Worm (Caenorhabditis elegans) whole organism, L2 larva: ENCODE data around the gene clec-164.

Experiments
- F13H6.1 ChIP-seq: sonication (generic microtip); optimal IDR thresholded peaks from 2 replicates; lab custom pipeline; 2016; ENCODE audit warnings: missing genetic modification characterization, missing compliant biosample characterization
- Y55F3AM.14 ChIP-seq: fragments of 200-800 bp; sonication (Bioruptor generic); optimal IDR thresholded peaks from 2 replicates; lab custom pipeline; 2018; ENCODE audit warnings: mild to moderate bottlenecking, missing genetic modification characterization, missing compliant biosample characterization
- ZK546.5 ChIP-seq: sonication (generic microtip); optimal IDR thresholded peaks from 2 replicates; lab custom pipeline; 2017; ENCODE audit warnings: missing biosample characterization, missing genetic modification characterization
- alr-1 ChIP-seq: fragments of 150-350 bp; optimal IDR thresholded peaks from 2 replicates; lab custom pipeline; 2014; ENCODE audit warnings: missing biosample characterization, missing genetic modification characterization
- ceh-16 ChIP-seq: fragments of 150-350 bp; optimal IDR thresholded peaks from 2 replicates; lab custom pipeline; 2014; ENCODE audit warnings: missing biosample characterization, missing genetic modification characterization
- ceh-82 ChIP-seq: fragments of 150-350 bp; optimal IDR thresholded peaks from 2 replicates; lab custom pipeline; 2014; ENCODE audit warnings: missing biosample characterization, missing genetic modification characterization
- crh-2 ChIP-seq: sonication (generic microtip); optimal IDR thresholded peaks from 2 replicates; lab custom pipeline; 2017; ENCODE audit warnings: missing biosample characterization, missing genetic modification characterization
- egl-27 ChIP-seq: sonication (generic microtip); optimal IDR thresholded peaks from 3 replicates; lab custom pipeline; 2017; ENCODE audit warnings: missing biosample characterization, missing genetic modification reagents, missing genetic modification characterization
- elt-1 ChIP-seq: fragments of 150-350 bp; optimal IDR thresholded peaks from 2 replicates; lab custom pipeline; 2014; ENCODE audit warnings: missing biosample characterization, missing genetic modification characterization
- elt-3 ChIP-seq: sonication (generic microtip); optimal IDR thresholded peaks from 2 replicates; lab custom pipeline; 2017; ENCODE audit warnings: missing biosample characterization, missing genetic modification characterization
- fos-1 ChIP-seq: fragments of 150-350 bp; optimal IDR thresholded peaks from 2 replicates; lab custom pipeline; 2014; ENCODE audit warnings: missing biosample characterization, missing genetic modification characterization
- lin-13 ChIP-seq: fragments of 150-350 bp; optimal IDR thresholded peaks from 2 replicates; lab custom pipeline; 2014; ENCODE audit warnings: missing biosample characterization, missing genetic modification reagents, missing genetic modification characterization
- lin-39 ChIP-seq: fragments of 150-350 bp; optimal IDR thresholded peaks from 2 replicates; lab custom pipeline; 2014; ENCODE audit warnings: missing biosample characterization, missing genetic modification reagents, missing genetic modification characterization
- lsy-2 ChIP-seq, 2 experiments: fragments of 150-350 bp in 1 of 2; sonication (generic microtip) in 1 of 2; optimal IDR thresholded peaks; 2 replicates each; lab custom pipeline; 2014 to 2017; ENCODE audit warnings: missing biosample characterization in 2 of 2, missing genetic modification characterization in 2 of 2
- mab-5 ChIP-seq: fragments of 150-350 bp; optimal IDR thresholded peaks from 2 replicates; lab custom pipeline; 2014; ENCODE audit warnings: missing biosample characterization, missing genetic modification characterization
- mbf-1 ChIP-seq: sonication (generic microtip); optimal IDR thresholded peaks from 2 replicates; lab custom pipeline; 2017; ENCODE audit warnings: missing biosample characterization, missing genetic modification characterization
- mdl-1 ChIP-seq, 2 experiments: fragments of 150-350 bp in 1 of 2; sonication (generic microtip) in 1 of 2; optimal IDR thresholded peaks; 2 replicates each; lab custom pipeline; 2017; ENCODE audit warnings: missing biosample characterization in 2 of 2, missing genetic modification characterization in 2 of 2
- nhr-10 ChIP-seq: sonication (generic microtip); optimal IDR thresholded peaks from 2 replicates; lab custom pipeline; 2017; ENCODE audit warnings: missing biosample characterization, missing genetic modification characterization
- nhr-11 ChIP-seq: fragments of 150-350 bp; optimal IDR thresholded peaks from 2 replicates; lab custom pipeline; 2014; ENCODE audit warnings: missing biosample characterization, missing genetic modification characterization
- nhr-12 ChIP-seq: fragments of 150-350 bp; optimal IDR thresholded peaks from 2 replicates; lab custom pipeline; 2014; ENCODE audit warnings: missing biosample characterization, missing genetic modification characterization
- nhr-129 ChIP-seq: fragments of 150-350 bp; optimal IDR thresholded peaks from 2 replicates; lab custom pipeline; 2014; ENCODE audit warnings: missing biosample characterization, missing genetic modification characterization
- nhr-21 ChIP-seq: fragments of 150-350 bp; optimal IDR thresholded peaks from 2 replicates; lab custom pipeline; 2014; ENCODE audit warnings: missing biosample characterization, missing genetic modification characterization
- nhr-23 ChIP-seq: fragments of 150-350 bp; optimal IDR thresholded peaks from 2 replicates; lab custom pipeline; 2014; ENCODE audit warnings: missing biosample characterization, missing genetic modification reagents, missing genetic modification characterization
- nhr-237 ChIP-seq: fragments of 150-350 bp; optimal IDR thresholded peaks from 2 replicates; lab custom pipeline; 2014; ENCODE audit warnings: missing biosample characterization, missing genetic modification characterization
- nhr-25 ChIP-seq: fragments of 150-350 bp; sonication (generic microtip); optimal IDR thresholded peaks from 3 replicates; lab custom pipeline; 2014; ENCODE audit warnings: missing biosample characterization, missing genetic modification characterization
- peb-1 ChIP-seq: fragments of 150-350 bp; optimal IDR thresholded peaks from 2 replicates; lab custom pipeline; 2014; ENCODE audit warnings: missing biosample characterization, missing genetic modification characterization
- sem-4 ChIP-seq: fragments of 150-350 bp; optimal IDR thresholded peaks from 2 replicates; lab custom pipeline; 2014; ENCODE audit warnings: missing biosample characterization, missing genetic modification reagents, missing genetic modification characterization
- skn-1 ChIP-seq: sonication (generic microtip); optimal IDR thresholded peaks from 2 replicates; lab custom pipeline; 2017; ENCODE audit warnings: missing biosample characterization, missing genetic modification characterization
- sma-9 ChIP-seq, 2 experiments: fragments of 150-350 bp in 1 of 2; sonication (generic microtip) in 1 of 2; optimal IDR thresholded peaks; 2 replicates each; lab custom pipeline; 2014 to 2016; ENCODE audit warnings: missing genetic modification characterization in 2 of 2, mild to moderate bottlenecking in 1 of 2, missing biosample characterization in 1 of 2, missing compliant biosample characterization in 1 of 2, missing genetic modification reagents in 1 of 2, moderate library complexity in 1 of 2
- unc-39 ChIP-seq: fragments of 150-350 bp; optimal IDR thresholded peaks from 2 replicates; lab custom pipeline; 2014; ENCODE audit warnings: missing biosample characterization, missing genetic modification characterization
- unc-55 ChIP-seq: fragments of 150-350 bp; sonication (generic microtip); optimal IDR thresholded peaks from 3 replicates; lab custom pipeline; 2014; ENCODE audit warnings: missing biosample characterization, missing genetic modification reagents, missing genetic modification characterization
- ztf-11 ChIP-seq: sonication (generic microtip); optimal IDR thresholded peaks from 2 replicates; lab custom pipeline; 2017; ENCODE audit warnings: missing biosample characterization, missing genetic modification characterization

Gene clec-164

ce11 chrIV:740674-741073, 24.3 kb downstream of the clec-164 start:
- TF ChIP-seq mab-5 (peak; percentile 93), unc-39 (tag; lab: Kevin White, UChicago) (no peak), sma-9 (GFP tag; optimal IDR thresholded peaks at IDR 0.05; lab: Kevin White, UChicago) (peak; percentile 13), sma-9 (tag; optimal IDR thresholded peaks at IDR 0.05; lab: Kevin White, UChicago) (no peak), F13H6.1 (peak; percentile 56)
- TF ChIP-seq, all 48 proteins: peak for 3

ce11 chrIV:741831-742230, 25.4 kb downstream of the clec-164 start:
- no peak for TF ChIP-seq unc-55 (GFP tag; lab: Kevin White, UChicago)
- TF ChIP-seq sma-9 (GFP tag; optimal IDR thresholded peaks at IDR 0.05; lab: Kevin White, UChicago) = no peak
- no peak for TF ChIP-seq sma-9 (tag; optimal IDR thresholded peaks at IDR 0.05; lab: Kevin White, UChicago)
- TF ChIP-seq alr-1 (tag; lab: Kevin White, UChicago) = no peak
- no peak for TF ChIP-seq lin-13
- TF ChIP-seq elt-3 (tag; lab: Kevin White, UChicago) = no peak
- no peak for TF ChIP-seq mdl-1 (tag; optimal IDR thresholded peaks at IDR 0.05; lab: Kevin White, UChicago)
- TF ChIP-seq nhr-25 = no peak
- no peak for TF ChIP-seq ceh-16 (tag; lab: Kevin White, UChicago)
- TF ChIP-seq sem-4 (tag; lab: Kevin White, UChicago) = no peak
- no peak for TF ChIP-seq skn-1
- TF ChIP-seq Y55F3AM.14 (GFP tag; lab: Kevin White, UChicago) = no peak
- TF ChIP-seq nhr-12 (tag; lab: Kevin White, UChicago) = no peak
- TF ChIP-seq elt-1 = no peak
- TF ChIP-seq nhr-23 (tag; lab: Kevin White, UChicago) = no peak
- TF ChIP-seq unc-39 (tag; lab: Kevin White, UChicago) = no peak
- no peak for TF ChIP-seq nhr-21 (tag; lab: Kevin White, UChicago)
- no peak for TF ChIP-seq ztf-11 (tag; lab: Kevin White, UChicago)
- TF ChIP-seq ZK546.5 (tag; lab: Kevin White, UChicago) = no peak

ce11 chrIV:746333-746732, 29.9 kb downstream of the clec-164 start:
- TF ChIP-seq mdl-1 (tag; optimal IDR thresholded peaks at IDR 0.05; lab: Kevin White, UChicago) (no peak), ztf-11 (tag; lab: Kevin White, UChicago) (no peak), sma-9 (GFP tag; optimal IDR thresholded peaks at IDR 0.05; lab: Kevin White, UChicago) (peak; percentile 34), sma-9 (tag; optimal IDR thresholded peaks at IDR 0.05; lab: Kevin White, UChicago) (no peak)

ce11 chrIV:749557-749956, 33.1 kb downstream of the clec-164 start:
- TF ChIP-seq ceh-82 (tag; lab: Kevin White, UChicago) (no peak), unc-55 (GFP tag; lab: Kevin White, UChicago) (no peak), crh-2 (no peak), peb-1 (tag; lab: Kevin White, UChicago) (no peak), elt-3 (tag; lab: Kevin White, UChicago) (no peak), nhr-21 (tag; lab: Kevin White, UChicago) (no peak), nhr-11 (tag; lab: Kevin White, UChicago) (no peak), mbf-1 (no peak), egl-27 (tag; lab: Kevin White, UChicago) (no peak), alr-1 (tag; lab: Kevin White, UChicago) (no peak)

ce11 chrIV:754357-754972, 38.0 kb downstream of the clec-164 start:
- TF ChIP-seq nhr-11 (tag; lab: Kevin White, UChicago) = no peak
- TF ChIP-seq fos-1 (tag; lab: Kevin White, UChicago) = no peak
- TF ChIP-seq elt-3 (tag; lab: Kevin White, UChicago) = no peak
- TF ChIP-seq nhr-237 (tag; lab: Kevin White, UChicago) = no peak
- no peak for TF ChIP-seq lin-39
- no peak for TF ChIP-seq mab-5
- TF ChIP-seq lsy-2 (tag; optimal IDR thresholded peaks at IDR 0.05; lab: Kevin White, UChicago) = no peak
- TF ChIP-seq nhr-21 (tag; lab: Kevin White, UChicago) = no peak
- TF ChIP-seq peb-1 (tag; lab: Kevin White, UChicago) = no peak
- no peak for TF ChIP-seq nhr-23 (tag; lab: Kevin White, UChicago)
- TF ChIP-seq nhr-10 (tag; lab: Kevin White, UChicago) = no peak
- no peak for TF ChIP-seq ztf-11 (tag; lab: Kevin White, UChicago)
- no peak for TF ChIP-seq nhr-129
